Fruit fly (Drosophila melanogaster) whole organism, embryonic: ENCODE results near the gene CG16736.

ENCODE experiments used
- Atf-2 ChIP-seq: fragments of 200-800 bp; sonication (Bioruptor generic); optimal IDR thresholded peaks from 2 replicates; lab custom pipeline; 2016; ENCODE audit warnings: missing biosample characterization, missing genetic modification characterization
- B-H2 ChIP-seq: fragments of 200-800 bp; sonication (Bioruptor generic); optimal IDR thresholded peaks from 2 replicates; lab custom pipeline; 2018; ENCODE audit warnings: missing biosample characterization, mild to moderate bottlenecking, missing genetic modification characterization
- Bdp1 ChIP-seq: fragments of 200-800 bp; sonication (Bioruptor generic); optimal IDR thresholded peaks from 3 replicates; lab custom pipeline; 2016; ENCODE audit warnings: missing biosample characterization, missing genetic modification characterization
- CG10543 ChIP-seq: fragments of 200-800 bp; sonication (Bioruptor generic); optimal IDR thresholded peaks from 3 replicates; lab custom pipeline; 2017; ENCODE audit warnings: missing biosample characterization, mild to moderate bottlenecking, missing genetic modification characterization, moderate library complexity
- CG12155 ChIP-seq: fragments of 200-800 bp; sonication (Bioruptor generic); optimal IDR thresholded peaks from 3 replicates; lab custom pipeline; 2016; ENCODE audit warnings: missing biosample characterization, missing genetic modification characterization
- CG12236 ChIP-seq: fragments of 200-800 bp; sonication (Bioruptor generic); optimal IDR thresholded peaks from 2 replicates; lab custom pipeline; 2016; ENCODE audit warnings: missing biosample characterization, missing genetic modification characterization
- CG13894 ChIP-seq: fragments of 200-800 bp; sonication (Bioruptor generic); optimal IDR thresholded peaks from 3 replicates; lab custom pipeline; 2018; ENCODE audit warnings: missing biosample characterization, mild to moderate bottlenecking, missing genetic modification characterization, moderate library complexity
- CG14667 ChIP-seq: fragments of 200-800 bp; sonication (Bioruptor generic); IDR thresholded peaks from 2 replicates; pipeline ENCODE4 v1.3.6; 2022; ENCODE audit warnings: missing biosample characterization, missing genetic modification characterization
- CG15073 ChIP-seq: fragments of 200-800 bp; sonication (Bioruptor generic); optimal IDR thresholded peaks from 2 replicates; lab custom pipeline; 2016; ENCODE audit warnings: missing biosample characterization, missing genetic modification characterization
- CG15514 ChIP-seq: fragments of 200-800 bp; sonication (Bioruptor generic); optimal IDR thresholded peaks from 3 replicates; lab custom pipeline; 2017; ENCODE audit warnings: missing biosample characterization, missing genetic modification characterization, mild to moderate bottlenecking, moderate library complexity, missing genetic modification reagents
- CG2199 ChIP-seq: fragments of 200-800 bp; sonication (Bioruptor generic); IDR thresholded peaks from 3 replicates; pipeline ENCODE4 v1.3.6; 2022; ENCODE audit warnings: missing biosample characterization, missing genetic modification characterization
- CG2712 ChIP-seq: fragments of 200-800 bp; optimal IDR thresholded peaks from 3 replicates; lab custom pipeline; 2019; ENCODE audit warnings: missing biosample characterization, mild to moderate bottlenecking, missing genetic modification characterization, moderate library complexity
- CG2875 ChIP-seq: fragments of 200-800 bp; sonication (Bioruptor generic); optimal IDR thresholded peaks from 2 replicates; lab custom pipeline; 2017; ENCODE audit warnings: missing biosample characterization, mild to moderate bottlenecking, missing genetic modification characterization, missing genetic modification reagents
- CG2889 ChIP-seq: fragments of 200-800 bp; sonication (Bioruptor generic); IDR thresholded peaks from 3 replicates; pipeline ENCODE4 v1.3.6; 2022; ENCODE audit warnings: missing biosample characterization, missing genetic modification characterization
- CG3065 ChIP-seq: fragments of 200-800 bp; sonication (Bioruptor generic); optimal IDR thresholded peaks from 2 replicates; lab custom pipeline; 2016; ENCODE audit warnings: missing biosample characterization, missing genetic modification characterization
- CG4424 ChIP-seq: fragments of 200-800 bp; sonication (Bioruptor generic); optimal IDR thresholded peaks from 3 replicates; lab custom pipeline; 2016; ENCODE audit warnings: missing biosample characterization, missing genetic modification characterization
- CG6272 ChIP-seq: fragments of 200-800 bp; sonication (Bioruptor generic); IDR thresholded peaks from 2 replicates; pipeline ENCODE4 v1.3.6; 2022; ENCODE audit warnings: missing biosample characterization, missing genetic modification characterization
- CG6854 ChIP-seq: fragments of 200-800 bp; sonication (Bioruptor generic); optimal IDR thresholded peaks from 3 replicates; lab custom pipeline; 2017; ENCODE audit warnings: missing biosample characterization, mild to moderate bottlenecking, missing genetic modification characterization
- CG7271 ChIP-seq: fragments of 200-800 bp; sonication (Bioruptor generic); optimal IDR thresholded peaks from 2 replicates; lab custom pipeline; 2018; ENCODE audit warnings: missing biosample characterization, mild to moderate bottlenecking, missing genetic modification characterization, moderate library complexity
- CG8765 ChIP-seq: fragments of 200-800 bp; sonication (Bioruptor generic); IDR thresholded peaks from 2 replicates; pipeline ENCODE4 v1.3.6; 2022; ENCODE audit warnings: missing biosample characterization, missing genetic modification characterization
- CG9876 ChIP-seq: fragments of 200-800 bp; sonication (Bioruptor generic); optimal IDR thresholded peaks from 2 replicates; lab custom pipeline; 2016; ENCODE audit warnings: missing biosample characterization, missing genetic modification characterization
- Ets65A ChIP-seq: fragments of 200-800 bp; sonication (Bioruptor generic); peaks from one replicate; lab custom pipeline; 2016; ENCODE audit warnings: missing biosample characterization, missing genetic modification characterization
- Ets97D ChIP-seq: fragments of 200-800 bp; sonication (Bioruptor generic); optimal IDR thresholded peaks from 3 replicates; lab custom pipeline; 2016; ENCODE audit warnings: missing biosample characterization, missing genetic modification characterization
- GATAe ChIP-seq: fragments of 200-800 bp; sonication (Bioruptor generic); conservative IDR thresholded peaks from 2 replicates; pipeline ENCODE4 v1.3.6; 2022; ENCODE audit warnings: missing biosample characterization, missing genetic modification characterization
- HLHmδ ChIP-seq: fragments of 200-800 bp; sonication (Bioruptor generic); optimal IDR thresholded peaks from 2 replicates; lab custom pipeline; 2018; ENCODE audit warnings: missing biosample characterization, mild to moderate bottlenecking, missing genetic modification characterization, moderate library complexity
- Hand ChIP-seq: fragments of 200-800 bp; sonication (Bioruptor generic); optimal IDR thresholded peaks from 2 replicates; lab custom pipeline; 2017; ENCODE audit warnings: mild to moderate bottlenecking, missing biosample characterization, missing genetic modification reagents, missing genetic modification characterization
- Hmr ChIP-seq: fragments of 200-800 bp; sonication (Bioruptor generic); optimal IDR thresholded peaks from 3 replicates; lab custom pipeline; 2017; ENCODE audit warnings: mild to moderate bottlenecking, missing biosample characterization, missing genetic modification reagents, missing genetic modification characterization
- Hr39 ChIP-seq: fragments of >200 bp; optimal IDR thresholded peaks from 2 replicates; lab custom pipeline; 2017
- MESR4 ChIP-seq: fragments of 200-800 bp; sonication (Bioruptor generic); optimal IDR thresholded peaks from 2 replicates; lab custom pipeline; 2018; ENCODE audit warnings: missing biosample characterization, mild to moderate bottlenecking, missing genetic modification characterization, moderate library complexity
- Poxn ChIP-seq: fragments of 200-800 bp; sonication (Bioruptor generic); IDR thresholded peaks from 2 replicates; pipeline ENCODE4 v1.3.6; 2022; ENCODE audit warnings: missing biosample characterization, missing genetic modification characterization
- Sox102F ChIP-seq: fragments of 200-800 bp; sonication (Bioruptor generic); optimal IDR thresholded peaks from 2 replicates; lab custom pipeline; 2018; ENCODE audit warnings: missing biosample characterization, mild to moderate bottlenecking, missing genetic modification characterization, moderate library complexity
- Stat92E ChIP-seq, 3 experiments: fragments of >200 bp in 2 of 3; fragments of 200-800 bp in 1 of 3; sonication (Bioruptor generic) in 1 of 3; optimal IDR thresholded peaks; 2 replicates each; lab custom pipeline; 2017 to 2019; ENCODE audit warnings: missing biosample characterization in 3 of 3, missing genetic modification characterization in 3 of 3, mild to moderate bottlenecking in 1 of 3, moderate library complexity in 1 of 3
- YL-1 ChIP-seq: fragments of 200-800 bp; sonication (Bioruptor generic); optimal IDR thresholded peaks from 3 replicates; lab custom pipeline; 2017; ENCODE audit warnings: missing biosample characterization, mild to moderate bottlenecking, missing genetic modification characterization
- aop ChIP-seq: fragments of 200-800 bp; sonication (Bioruptor generic); IDR thresholded peaks from 2 replicates; pipeline ENCODE4 v1.3.6; 2022; ENCODE audit warnings: missing biosample characterization, missing genetic modification characterization
- bab2 ChIP-seq: fragments of 200-800 bp; sonication (Bioruptor generic); optimal IDR thresholded peaks from 2 replicates; lab custom pipeline; 2016; ENCODE audit warnings: missing biosample characterization, missing genetic modification characterization
- danr ChIP-seq: fragments of 200-800 bp; sonication (Bioruptor generic); IDR thresholded peaks from 2 replicates; pipeline ENCODE4 v1.3.6; 2022; ENCODE audit warnings: missing biosample characterization, missing genetic modification characterization
- esg ChIP-seq: fragments of 200-800 bp; sonication (Bioruptor generic); conservative IDR thresholded peaks from 2 replicates; pipeline ENCODE4 v1.3.6; 2022; ENCODE audit warnings: missing biosample characterization, missing genetic modification characterization
- eyg ChIP-seq: fragments of 200-800 bp; sonication (Bioruptor generic); optimal IDR thresholded peaks from 3 replicates; lab custom pipeline; 2016; ENCODE audit warnings: missing biosample characterization, missing genetic modification characterization
- fd64A ChIP-seq: fragments of 200-800 bp; sonication (Bioruptor generic); optimal IDR thresholded peaks from 3 replicates; lab custom pipeline; 2018; ENCODE audit warnings: missing biosample characterization, mild to moderate bottlenecking, missing genetic modification characterization
- gsb ChIP-seq: fragments of 200-800 bp; sonication (Bioruptor generic); IDR thresholded peaks from 2 replicates; pipeline ENCODE4 v1.3.6; 2022; ENCODE audit warnings: missing biosample characterization, missing genetic modification characterization
- jing ChIP-seq: fragments of 200-800 bp; sonication (Bioruptor generic); optimal IDR thresholded peaks from 2 replicates; lab custom pipeline; 2018; ENCODE audit warnings: missing biosample characterization, mild to moderate bottlenecking, missing genetic modification characterization
- ken ChIP-seq: fragments of 200-800 bp; sonication (Bioruptor generic); IDR thresholded peaks from 3 replicates; pipeline ENCODE4 v1.3.6; 2022; ENCODE audit warnings: missing biosample characterization, missing genetic modification characterization
- lbe ChIP-seq: fragments of 200-800 bp; sonication (Bioruptor generic); optimal IDR thresholded peaks from 2 replicates; lab custom pipeline; 2016; ENCODE audit warnings: missing biosample characterization, mild to moderate bottlenecking, missing genetic modification characterization
- lmd ChIP-seq: fragments of 200-800 bp; sonication (Bioruptor generic); IDR thresholded peaks from 2 replicates; pipeline ENCODE4 v1.3.6; 2022; ENCODE audit warnings: missing biosample characterization, missing genetic modification characterization
- lov ChIP-seq, 2 experiments: fragments of 200-800 bp in 1 of 2; fragments of >200 bp in 1 of 2; sonication (Bioruptor generic) in 1 of 2; IDR thresholded peaks in 1 of 2; optimal IDR thresholded peaks in 1 of 2; 2 replicates in 1 of 2; 3 replicates in 1 of 2; pipeline versions ENCODE4 v1.3.6 to Lab custom; 2017 to 2022; ENCODE audit warnings: missing biosample characterization in 1 of 2, missing genetic modification characterization in 1 of 2
- pfk ChIP-seq: fragments of 200-800 bp; sonication (Bioruptor generic); optimal IDR thresholded peaks from 2 replicates; lab custom pipeline; 2018; ENCODE audit warnings: missing biosample characterization, mild to moderate bottlenecking, missing genetic modification characterization, moderate library complexity
- sens ChIP-seq: fragments of 200-800 bp; sonication (Bioruptor generic); peaks from one replicate; lab custom pipeline; 2016; ENCODE audit warnings: missing biosample characterization, missing genetic modification characterization
- sob ChIP-seq: fragments of 200-800 bp; sonication (Bioruptor generic); IDR thresholded peaks from 2 replicates; pipeline ENCODE4 v1.3.6; 2022; ENCODE audit warnings: missing biosample characterization, missing genetic modification characterization
- tup ChIP-seq: fragments of 200-800 bp; sonication (Bioruptor generic); optimal IDR thresholded peaks from 2 replicates; lab custom pipeline; 2016; ENCODE audit warnings: missing biosample characterization, mild to moderate bottlenecking, missing genetic modification characterization, moderate library complexity
- wek ChIP-seq: fragments of 200-800 bp; sonication (Bioruptor generic); optimal IDR thresholded peaks from 3 replicates; lab custom pipeline; 2018; ENCODE audit warnings: missing biosample characterization, mild to moderate bottlenecking, missing genetic modification characterization, moderate library complexity

Gene CG16736

DNA sequence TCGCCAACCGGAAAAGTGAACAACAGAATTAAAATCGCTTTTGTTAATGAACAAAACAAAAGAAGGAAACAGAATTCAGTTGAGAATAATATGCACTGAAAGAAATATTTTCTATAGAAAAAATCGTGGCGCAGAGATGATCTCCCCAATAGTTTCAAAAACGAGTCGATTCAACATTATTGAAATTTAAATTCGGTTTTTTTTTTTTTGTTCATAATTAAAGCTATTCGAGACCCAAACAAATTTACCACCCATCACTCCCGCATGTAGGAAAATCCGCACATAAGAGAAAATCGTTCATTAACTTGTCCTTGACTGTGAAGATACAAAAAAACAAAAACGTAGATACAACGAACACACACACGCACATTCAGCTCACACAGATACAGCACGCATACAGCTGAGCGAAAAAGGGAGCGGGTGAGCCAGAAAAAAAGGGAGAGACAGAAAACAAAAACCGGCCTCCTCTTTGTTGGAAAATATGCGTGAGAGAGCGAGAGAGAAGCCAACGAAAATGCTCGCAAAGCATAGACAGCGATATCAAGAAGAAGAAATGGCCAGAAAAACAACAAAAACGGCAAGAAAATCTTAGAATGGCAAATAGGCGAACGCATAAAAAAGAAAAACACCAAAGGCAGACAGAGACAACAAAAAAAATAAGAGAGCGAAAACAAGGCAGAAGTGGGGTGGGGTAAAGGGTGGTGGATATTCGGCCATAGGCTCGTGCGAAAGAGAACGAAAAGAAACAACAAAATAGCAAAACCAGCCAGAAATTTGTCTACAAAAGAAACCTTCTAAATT, 37.3 kb downstream of the CG16736 start (continued):
- no peak for TF ChIP-seq Bdp1 (GFP tag; lab: Kevin White, UChicago)
- TF ChIP-seq lov (optimal IDR thresholded peaks at IDR 0.05; lab: Kevin White, UChicago): no peak
- TF ChIP-seq lov (GFP tag; IDR thresholded peaks at IDR 0.05; lab: Robert Waterston, UW): no peak
- no peak for TF ChIP-seq CG15514 (GFP tag; lab: Kevin White, UChicago)
- no peak for TF ChIP-seq Ets65A (GFP tag; lab: Kevin White, UChicago)
- no peak for TF ChIP-seq esg (GFP tag; lab: Robert Waterston, UW)
- TF ChIP-seq CG3065 (GFP tag; lab: Kevin White, UChicago): no peak
- TF ChIP-seq Sox102F (GFP tag; lab: Kevin White, UChicago): peak; percentile 31
- TF ChIP-seq gsb (GFP tag; lab: Robert Waterston, UW): no peak
- peak; percentile 80 for TF ChIP-seq sens
- no peak for TF ChIP-seq Ets97D (GFP tag; lab: Kevin White, UChicago)
- TF ChIP-seq CG14667 (GFP tag; lab: Robert Waterston, UW): no peak
- no peak for TF ChIP-seq CG6272 (GFP tag; lab: Robert Waterston, UW)
- no peak for TF ChIP-seq CG2712 (tag; lab: Kevin White, UChicago)
- 0 out of 2 replicates have a peak, but pooled peaks have one; percentile 28 for TF ChIP-seq danr (GFP tag; lab: Robert Waterston, UW)
- TF ChIP-seq Atf-2 (GFP tag; lab: Kevin White, UChicago): peak; percentile 18
- no peak for TF ChIP-seq tup (GFP tag; lab: Kevin White, UChicago)
- peak; percentile 47; the same call in 1 of the 2 replicates for TF ChIP-seq sob (GFP tag; lab: Robert Waterston, UW)
- peak; percentile 41 for TF ChIP-seq CG4424 (GFP tag; lab: Kevin White, UChicago)
- TF ChIP-seq MESR4 (GFP tag; lab: Kevin White, UChicago): no peak
- TF ChIP-seq Hr39 (lab: Kevin White, UChicago): no peak
- no peak for TF ChIP-seq Poxn (GFP tag; lab: Robert Waterston, UW)
- no peak for TF ChIP-seq jing (GFP tag; lab: Kevin White, UChicago)
- no peak for TF ChIP-seq CG2199
- TF ChIP-seq CG2875: no peak
- TF ChIP-seq bab2: peak; percentile 15
- no peak for TF ChIP-seq Stat92E (GFP tag; optimal IDR thresholded peaks at IDR 0.05; lab: Kevin White, UChicago)
- TF ChIP-seq CG12236 (GFP tag; lab: Kevin White, UChicago): no peak
- TF ChIP-seq eyg (GFP tag; lab: Kevin White, UChicago): peak; percentile 66
- TF ChIP-seq ken (GFP tag; lab: Robert Waterston, UW): no peak
- TF ChIP-seq CG8765 (GFP tag; lab: Robert Waterston, UW): no peak
- TF ChIP-seq CG13894: no peak
- TF ChIP-seq CG6854 (GFP tag; lab: Kevin White, UChicago): peak; percentile 15
- TF ChIP-seq pfk (GFP tag; lab: Kevin White, UChicago): peak; percentile 60
- no peak for TF ChIP-seq CG2889 (GFP tag; lab: Robert Waterston, UW)
- TF ChIP-seq Hmr: peak; percentile 65
- no peak for TF ChIP-seq HLHmδ
- peak; percentile 1 for TF ChIP-seq CG15073 (GFP tag; lab: Kevin White, UChicago)
- no peak for TF ChIP-seq YL-1 (GFP tag; lab: Kevin White, UChicago)
- TF ChIP-seq CG12155 (GFP tag; lab: Kevin White, UChicago): peak; percentile 19
- TF ChIP-seq aop (GFP tag; lab: Robert Waterston, UW): no peak
- TF ChIP-seq Hand (GFP tag; lab: Kevin White, UChicago): peak; percentile 32
- TF ChIP-seq B-H2 (GFP tag; lab: Kevin White, UChicago): no peak
- TF ChIP-seq CG9876: no peak
- TF ChIP-seq fd64A: no peak
- TF ChIP-seq wek (GFP tag; lab: Kevin White, UChicago): no peak
- no peak for TF ChIP-seq GATAe (GFP tag; lab: Robert Waterston, UW)
- TF ChIP-seq CG10543 (GFP tag; lab: Kevin White, UChicago): no peak
- no peak for TF ChIP-seq CG7271 (tag; lab: Kevin White, UChicago)
- peak; percentile 55; the same call in 1 of the 2 replicates for TF ChIP-seq lmd
- no peak for TF ChIP-seq lbe (GFP tag; lab: Kevin White, UChicago)
